Worm (Caenorhabditis elegans): Measurements from ENCODE around the gene C40A11.7.

DNA sequence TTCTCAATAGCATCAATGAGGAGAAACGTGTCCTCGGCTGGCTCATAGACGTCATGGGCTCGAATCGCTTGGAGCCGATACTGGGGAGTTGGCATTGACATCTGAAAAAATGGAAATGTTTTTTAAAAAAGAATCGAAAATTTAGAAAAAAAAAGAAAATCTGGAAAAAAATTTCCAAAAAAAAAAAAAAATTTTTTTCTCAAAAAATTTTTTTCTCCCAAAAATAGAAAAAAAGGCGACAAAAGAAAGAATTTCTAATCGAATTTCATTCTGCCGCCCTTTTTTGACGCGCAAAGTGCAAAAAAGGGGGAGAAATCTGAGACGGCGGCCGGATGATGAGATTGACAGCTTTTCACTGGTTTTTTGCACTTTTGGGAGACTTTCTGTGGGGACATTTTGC lies 39.0 kb upstream of the C40A11.7 start, which contains the start of gene mtq-2:
- TF ChIP-seq mdl-1 (tag; optimal IDR thresholded peaks at IDR 0.05), result no peak
- no peak for TF ChIP-seq egl-27 (tag; optimal IDR thresholded peaks at IDR 0.05)
- TF ChIP-seq ZK546.5 (tag; optimal IDR thresholded peaks at IDR 0.05), result no peak
- TF ChIP-seq nhr-67 (tag; optimal IDR thresholded peaks at IDR 0.05), result no peak
- TF ChIP-seq tbx-2 (tag; optimal IDR thresholded peaks at IDR 0.05), result no peak
- no peak for TF ChIP-seq ztf-11 (tag; optimal IDR thresholded peaks at IDR 0.05)
- TF ChIP-seq nhr-76 (tag; optimal IDR thresholded peaks at IDR 0.05), result no peak
- no peak for TF ChIP-seq elt-2 (tag; optimal IDR thresholded peaks at IDR 0.05)
- TF ChIP-seq lsy-12 (tag; optimal IDR thresholded peaks at IDR 0.05), result no peak
- TF ChIP-seq unc-39 (tag; optimal IDR thresholded peaks at IDR 0.05), result no peak
- no peak for TF ChIP-seq fkh-10 (GFP tag; optimal IDR thresholded peaks at IDR 0.05)

All from whole organism, L3 larva.